Fruit fly (Drosophila melanogaster): Measurements from ENCODE around the gene Eig71Ee.

DNA sequence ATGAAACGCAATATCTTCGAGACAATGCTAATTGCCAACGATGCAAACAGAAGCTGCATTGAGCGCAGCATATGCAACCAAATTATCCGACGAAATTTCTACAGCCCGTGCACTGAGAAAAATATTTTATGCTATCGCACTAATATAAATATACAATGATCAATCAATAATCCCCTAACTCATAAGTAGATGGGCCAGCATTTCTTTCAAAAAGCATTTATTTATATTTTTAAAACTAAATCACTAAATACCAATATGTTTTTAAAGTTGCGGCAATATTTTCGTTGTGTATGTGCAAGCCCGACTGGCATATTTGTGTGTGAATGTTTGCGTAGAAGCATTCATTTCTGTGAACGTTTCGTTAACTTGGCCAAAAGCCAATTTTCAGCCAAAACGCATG is 9.6 kb downstream of the Eig71Ee start:
- TF ChIP-seq B-H1 (GFP tag; IDR thresholded peaks at IDR 0.05), result no peak
- no peak for TF ChIP-seq hbn (GFP tag; IDR thresholded peaks at IDR 0.05; ENCODE audit: partially characterized antibody)
- no peak for TF ChIP-seq Doc3 (GFP tag; IDR thresholded peaks at IDR 0.05; ENCODE audit: partially characterized antibody)
- no peak for TF ChIP-seq CG8478 (optimal IDR thresholded peaks at IDR 0.05)
- TF ChIP-seq CG33557 (GFP tag; optimal IDR thresholded peaks at IDR 0.05), result no peak
- no peak for TF ChIP-seq grau (tag; optimal IDR thresholded peaks at IDR 0.05)
- no peak for TF ChIP-seq CG16863 (GFP tag; optimal IDR thresholded peaks at IDR 0.05)
- TF ChIP-seq Meics (GFP tag; optimal IDR thresholded peaks at IDR 0.05), result no peak
- TF ChIP-seq phol (tag; optimal IDR thresholded peaks at IDR 0.05), result no peak
- no peak for TF ChIP-seq CG2129 (GFP tag; IDR thresholded peaks at IDR 0.05; ENCODE audit: partially characterized antibody)
